Worm (Caenorhabditis elegans) whole organism, early embryonic: Measurements from ENCODE around the gene lurp-4.

Experiments
- aly-1 ChIP-seq: sonication (generic microtip); optimal IDR thresholded peaks from 2 replicates; lab custom pipeline; 2016; ENCODE audit warnings: missing genetic modification characterization, missing compliant biosample characterization
- ama-1 ChIP-seq: fragments of 150-350 bp; optimal IDR thresholded peaks from 2 replicates; lab custom pipeline; 2014
- ceh-36 ChIP-seq: sonication (generic microtip); optimal IDR thresholded peaks from 2 replicates; lab custom pipeline; 2016; ENCODE audit warnings: missing genetic modification characterization, inconsistent platforms, missing compliant biosample characterization
- ets-7 ChIP-seq: sonication (generic microtip); optimal IDR thresholded peaks from 2 replicates; lab custom pipeline; 2016; ENCODE audit warnings: missing genotype, missing genetic modification characterization, missing compliant biosample characterization
- flt-1 ChIP-seq: fragments of 200-800 bp; sonication (Bioruptor generic); IDR thresholded peaks from 2 replicates; pipeline ENCODE4 v1.3.6; 2022; ENCODE audit warnings: missing genetic modification characterization, missing compliant biosample characterization
- hmbx-1 ChIP-seq: sonication (generic microtip); optimal IDR thresholded peaks from 2 replicates; lab custom pipeline; 2016; ENCODE audit warnings: mild to moderate bottlenecking, missing genetic modification characterization, missing compliant biosample characterization
- hmg-4 ChIP-seq: fragments of 200-800 bp; sonication (Bioruptor generic); optimal IDR thresholded peaks from 2 replicates; lab custom pipeline; 2018; ENCODE audit warnings: mild to moderate bottlenecking, missing genetic modification characterization, missing compliant biosample characterization
- hnd-1 ChIP-seq: sonication (generic microtip); optimal IDR thresholded peaks from 2 replicates; lab custom pipeline; 2016; ENCODE audit warnings: missing genetic modification characterization, missing compliant biosample characterization
- scrt-1 ChIP-seq: fragments of 200-800 bp; sonication (Bioruptor generic); IDR thresholded peaks from 2 replicates; pipeline ENCODE4 v1.3.6; 2022; ENCODE audit warnings: missing genetic modification characterization, missing compliant biosample characterization
- sea-1 ChIP-seq: fragments of 200-800 bp; sonication (Bioruptor generic); conservative IDR thresholded peaks from 2 replicates; pipeline ENCODE4 v1.3.6; 2022; ENCODE audit warnings: missing genetic modification characterization, missing compliant biosample characterization
- tbx-37 ChIP-seq: fragments of 200-800 bp; sonication (Bioruptor generic); conservative IDR thresholded peaks from 2 replicates; pipeline ENCODE4 v1.3.6; 2022; ENCODE audit warnings: missing genetic modification reagents, missing genetic modification characterization, missing compliant biosample characterization
- tra-4 ChIP-seq: sonication (generic microtip); optimal IDR thresholded peaks from 2 replicates; lab custom pipeline; 2017; ENCODE audit warnings: missing genetic modification characterization, missing compliant biosample characterization

ce11 chrV:13063402-13063801 lies 29.0 kb upstream of the lurp-4 start:
- TF ChIP-seq ama-1, result no peak
- no peak for TF ChIP-seq flt-1
- TF ChIP-seq ets-7, result no peak
- no peak for TF ChIP-seq sea-1 (GFP tag; lab: Robert Waterston, UW)
- TF ChIP-seq hnd-1 (tag; lab: Kevin White, UChicago), result no peak
- no peak for TF ChIP-seq scrt-1
- no peak for TF ChIP-seq tbx-37
- TF ChIP-seq hmg-4, result no peak
- no peak for TF ChIP-seq hmbx-1 (tag; lab: Kevin White, UChicago)
- TF ChIP-seq tra-4 (tag; lab: Kevin White, UChicago), result no peak
- TF ChIP-seq aly-1 (tag; lab: Kevin White, UChicago), result no peak
- no peak for TF ChIP-seq ceh-36
